Fruit fly (Drosophila melanogaster): ENCODE data around the gene Smn.

The Smn gene

DNA sequence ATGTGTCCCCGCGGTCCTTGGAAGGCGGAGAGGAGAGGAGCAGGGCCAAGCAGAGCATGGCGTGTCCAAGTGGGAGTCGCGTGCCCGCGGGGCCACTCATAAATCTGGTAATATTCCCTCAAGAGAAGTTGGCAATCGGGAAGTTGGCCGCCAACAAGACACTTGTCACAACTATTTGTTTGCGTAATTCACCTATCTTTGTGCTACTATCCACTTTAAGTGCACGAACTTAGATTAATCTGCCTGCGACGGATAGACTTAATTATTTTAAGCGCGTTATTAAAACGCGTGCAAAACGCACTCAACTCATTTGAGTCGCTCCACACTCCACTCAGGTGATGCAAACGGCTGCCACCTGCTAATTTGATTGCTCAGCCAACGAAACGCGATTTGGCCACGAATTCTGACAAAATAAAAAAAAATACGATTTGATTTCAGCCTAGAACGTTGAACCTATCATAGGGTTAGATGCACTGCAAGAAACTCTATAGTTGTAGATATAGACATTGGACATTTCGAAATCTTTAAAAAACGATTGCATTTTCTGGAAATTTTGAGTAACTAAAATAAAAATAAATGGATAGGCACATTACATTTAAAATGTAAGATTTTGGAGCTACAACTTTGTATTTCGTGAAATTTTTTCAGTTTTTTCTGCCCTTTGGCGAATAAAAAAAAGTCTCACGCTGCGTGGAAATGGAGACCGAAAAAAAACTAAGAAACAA lies 10.2 kb downstream of the Smn start (continued):
- no peak for TF ChIP-seq CG6254 (GFP tag; optimal IDR thresholded peaks at IDR 0.05)
- peak; percentile 47; the same call in 2 of the 3 replicates for TF ChIP-seq Aef1 (GFP tag; IDR thresholded peaks at IDR 0.05)
- TF ChIP-seq corto (GFP tag; optimal IDR thresholded peaks at IDR 0.05), result no peak
- no peak for TF ChIP-seq Poxn (GFP tag; IDR thresholded peaks at IDR 0.05)
- TF ChIP-seq CG1792 (GFP tag; optimal IDR thresholded peaks at IDR 0.05), result no peak
- TF ChIP-seq ssp (GFP tag; IDR thresholded peaks at IDR 0.05), result no peak
- no peak for TF ChIP-seq tna (GFP tag; IDR thresholded peaks at IDR 0.05; ENCODE audit: partially characterized antibody)
- no peak for TF ChIP-seq BEAF-32 (GFP tag; optimal IDR thresholded peaks at IDR 0.05)
- peak; percentile 60 for TF ChIP-seq CG12391 (tag; optimal IDR thresholded peaks at IDR 0.05)
- TF ChIP-seq slp2 (GFP tag; optimal IDR thresholded peaks at IDR 0.05), result peak; percentile 49
- TF ChIP-seq gfzf (GFP tag; optimal IDR thresholded peaks at IDR 0.05), result no peak
- peak; percentile 51 for TF ChIP-seq CG12299 (tag; optimal IDR thresholded peaks at IDR 0.05)
- peak; percentile 13 for TF ChIP-seq pnt (GFP tag; optimal IDR thresholded peaks at IDR 0.05)
- TF ChIP-seq sim (GFP tag; IDR thresholded peaks at IDR 0.05), result no peak
- peak; percentile 77 for TF ChIP-seq al (GFP tag; IDR thresholded peaks at IDR 0.05)
- TF ChIP-seq Mes4 (GFP tag; optimal IDR thresholded peaks at IDR 0.05), result no peak
- TF ChIP-seq Dref (GFP tag; IDR thresholded peaks at IDR 0.05), result no peak
- TF ChIP-seq inv (GFP tag; IDR thresholded peaks at IDR 0.05; ENCODE audit: partially characterized antibody), result no peak
- TF ChIP-seq vfl (GFP tag; optimal IDR thresholded peaks at IDR 0.05), result peak; percentile 25
- TF ChIP-seq Tbp (GFP tag; optimal IDR thresholded peaks at IDR 0.05), result no peak
- no peak for TF ChIP-seq Ssrp (tag; optimal IDR thresholded peaks at IDR 0.05)
- no peak for TF ChIP-seq CTCF (GFP tag; optimal IDR thresholded peaks at IDR 0.05)
- no peak for TF ChIP-seq Kr (GFP tag; optimal IDR thresholded peaks at IDR 0.05)
- no peak for TF ChIP-seq CG5245 (GFP tag; optimal IDR thresholded peaks at IDR 0.05)
- TF ChIP-seq nmo (GFP tag; optimal IDR thresholded peaks at IDR 0.05), result peak; percentile 39
- TF ChIP-seq fd96Cb (tag; optimal IDR thresholded peaks at IDR 0.05), result no peak
- peak; percentile 18 for TF ChIP-seq CG4854 (GFP tag; optimal IDR thresholded peaks at IDR 0.05)
- no peak for TF ChIP-seq vnd (GFP tag; IDR thresholded peaks at IDR 0.05; ENCODE audit: partially characterized antibody)
- peak; percentile 51 for TF ChIP-seq sqz (GFP tag; optimal IDR thresholded peaks at IDR 0.05)
- no peak for TF ChIP-seq HmgZ (tag; optimal IDR thresholded peaks at IDR 0.05)
- TF ChIP-seq CG17361 (GFP tag; IDR thresholded peaks at IDR 0.05), result peak; percentile 51; the same call in 1 of the 3 replicates
- TF ChIP-seq CG33557 (GFP tag; optimal IDR thresholded peaks at IDR 0.05), result no peak
- TF ChIP-seq nau (GFP tag; optimal IDR thresholded peaks at IDR 0.05), result peak; percentile 22
- TF ChIP-seq Med (GFP tag), result peak; percentile 79
- no peak for TF ChIP-seq CG3995 (GFP tag; optimal IDR thresholded peaks at IDR 0.05)
- TF ChIP-seq z (GFP tag; IDR thresholded peaks at IDR 0.05), result peak; percentile 73
- no peak for TF ChIP-seq CG16815 (GFP tag; optimal IDR thresholded peaks at IDR 0.05)
- TF ChIP-seq dysf (GFP tag; IDR thresholded peaks at IDR 0.05), result peak; percentile 82; the same call in 2 of the 3 replicates
- TF ChIP-seq H15 (GFP tag; IDR thresholded peaks at IDR 0.05), result no peak
- no peak for TF ChIP-seq Sry-β (GFP tag; optimal IDR thresholded peaks at IDR 0.05)
- peak; percentile 22; the same call in 1 of the 2 replicates for TF ChIP-seq CG11696 (GFP tag; IDR thresholded peaks at IDR 0.05)
- TF ChIP-seq phol (tag; optimal IDR thresholded peaks at IDR 0.05), result peak; percentile 47
- no peak for TF ChIP-seq pfk (GFP tag; optimal IDR thresholded peaks at IDR 0.05)
- no peak for TF ChIP-seq pros (GFP tag; optimal IDR thresholded peaks at IDR 0.05)
- TF ChIP-seq Taf1 (GFP tag; IDR thresholded peaks at IDR 0.05), result no peak
- peak; percentile 37 for TF ChIP-seq sug (tag; optimal IDR thresholded peaks at IDR 0.05)
- TF ChIP-seq emc (GFP tag; optimal IDR thresholded peaks at IDR 0.05), result no peak
- TF ChIP-seq CG5180 (GFP tag; optimal IDR thresholded peaks at IDR 0.05), result no peak
- TF ChIP-seq CG3163 (GFP tag; optimal IDR thresholded peaks at IDR 0.05), result no peak
- peak; percentile 39 for TF ChIP-seq BtbVII (GFP tag; optimal IDR thresholded peaks at IDR 0.05)

All from whole organism, embryonic.